Worm (Caenorhabditis elegans) whole organism, young adult: ENCODE measurements around the gene T05C12.4.
A peak's percentile ranks its signal among the peaks of the same experiment; 100 is the strongest.

Experiments
- D2030.7 ChIP-seq: fragments of 200-800 bp; sonication (Bioruptor generic); IDR thresholded peaks from 2 replicates; pipeline ENCODE4 v1.3.6; 2022; ENCODE audit warnings: missing genetic modification reagents, missing genetic modification characterization, missing compliant biosample characterization
- F22D6.2 ChIP-seq: sonication (generic microtip); optimal IDR thresholded peaks from 2 replicates; lab custom pipeline; 2016; ENCODE audit warnings: mild to moderate bottlenecking, missing genetic modification characterization, missing compliant biosample characterization
- F55B11.4 ChIP-seq: sonication (generic microtip); optimal IDR thresholded peaks from 2 replicates; lab custom pipeline; 2016; ENCODE audit warnings: missing compliant biosample characterization, missing genetic modification characterization, borderline replicate concordance; ENCODE audit not compliant: insufficient read depth
- K12H6.12 ChIP-seq: fragments of 200-800 bp; sonication (Bioruptor generic); optimal IDR thresholded peaks from 2 replicates; lab custom pipeline; 2018; ENCODE audit warnings: mild to moderate bottlenecking, missing genetic modification characterization, missing compliant biosample characterization
- Y53G8AR.9 ChIP-seq: fragments of 200-800 bp; sonication (Bioruptor generic); conservative IDR thresholded peaks from 2 replicates; pipeline ENCODE4 v1.3.6; 2022; ENCODE audit warnings: missing genetic modification reagents, missing genetic modification characterization, missing compliant biosample characterization
- Y56A3A.18 ChIP-seq: fragments of 200-800 bp; sonication (Bioruptor generic); IDR thresholded peaks from 2 replicates; pipeline ENCODE4 v1.3.6; 2022; ENCODE audit warnings: missing genetic modification reagents, missing genetic modification characterization, missing compliant biosample characterization
- Y67H2A.10 ChIP-seq: fragments of 200-800 bp; sonication (Bioruptor generic); conservative IDR thresholded peaks from 2 replicates; pipeline ENCODE4 v1.3.6; 2022; ENCODE audit warnings: missing genetic modification reagents, missing genetic modification characterization, missing compliant biosample characterization
- ama-1 ChIP-seq, 3 experiments: fragments of 150-350 bp in 1 of 3; sonication (generic microtip) in 2 of 3; optimal IDR thresholded peaks; 2 replicates each; lab custom pipeline; 2014 to 2018; ENCODE audit warnings: missing biosample characterization in 2 of 3, missing genetic modification characterization in 2 of 3, missing genetic modification reagents in 2 of 3
- aptf-2 ChIP-seq: fragments of 200-800 bp; sonication (Bioruptor generic); conservative IDR thresholded peaks from 2 replicates; pipeline ENCODE4 v1.3.6; 2022; ENCODE audit warnings: missing genetic modification reagents, missing genetic modification characterization, missing compliant biosample characterization
- atf-7 ChIP-seq: sonication (generic microtip); optimal IDR thresholded peaks from 2 replicates; lab custom pipeline; 2017; ENCODE audit warnings: mild to moderate bottlenecking, missing genetic modification characterization, missing compliant biosample characterization
- attf-3 ChIP-seq: fragments of 200-800 bp; sonication (Bioruptor generic); conservative IDR thresholded peaks from 2 replicates; pipeline ENCODE4 v1.3.6; 2022; ENCODE audit warnings: missing genetic modification reagents, missing genetic modification characterization, missing compliant biosample characterization
- bed-1 ChIP-seq: fragments of 200-800 bp; sonication (Bioruptor generic); IDR thresholded peaks from 2 replicates; pipeline ENCODE4 v1.3.6; 2022; ENCODE audit warnings: missing genetic modification reagents, missing genetic modification characterization, missing compliant biosample characterization
- ceh-27 ChIP-seq: fragments of 200-800 bp; sonication (Bioruptor generic); optimal IDR thresholded peaks from 2 replicates; lab custom pipeline; 2018; ENCODE audit warnings: mild to moderate bottlenecking, missing genetic modification characterization, moderate library complexity, missing compliant biosample characterization
- ceh-79 ChIP-seq: sonication (generic microtip); optimal IDR thresholded peaks from 2 replicates; lab custom pipeline; 2017; ENCODE audit warnings: mild to moderate bottlenecking, missing genetic modification characterization, missing compliant biosample characterization
- chd-7 ChIP-seq: sonication (generic microtip); optimal IDR thresholded peaks from 2 replicates; lab custom pipeline; 2016; ENCODE audit warnings: mild to moderate bottlenecking, missing genetic modification characterization, moderate library complexity, missing compliant biosample characterization
- egl-44 ChIP-seq: fragments of 200-800 bp; sonication (Bioruptor generic); IDR thresholded peaks from 2 replicates; pipeline ENCODE4 v1.3.6; 2022; ENCODE audit warnings: missing genetic modification reagents, missing genetic modification characterization, missing compliant biosample characterization
- ets-4 ChIP-seq: fragments of 200-800 bp; sonication (Bioruptor generic); optimal IDR thresholded peaks from 2 replicates; lab custom pipeline; 2018; ENCODE audit warnings: mild to moderate bottlenecking, missing genetic modification characterization, missing compliant biosample characterization
- gei-17 ChIP-seq: fragments of 200-800 bp; sonication (Bioruptor generic); optimal IDR thresholded peaks from 2 replicates; lab custom pipeline; 2018; ENCODE audit warnings: mild to moderate bottlenecking, missing genetic modification characterization, missing compliant biosample characterization
- hlh-26 ChIP-seq: fragments of 200-800 bp; sonication (Bioruptor generic); conservative IDR thresholded peaks from 2 replicates; pipeline ENCODE4 v1.3.6; 2022; ENCODE audit warnings: missing genetic modification reagents, missing genetic modification characterization, missing compliant biosample characterization
- hmg-1.2 ChIP-seq: fragments of 200-800 bp; sonication (Bioruptor generic); IDR thresholded peaks from 2 replicates; pipeline ENCODE4 v1.3.6; 2022; ENCODE audit warnings: missing genetic modification reagents, missing genetic modification characterization, missing compliant biosample characterization
- hmg-20 ChIP-seq: fragments of 200-800 bp; sonication (Bioruptor generic); IDR thresholded peaks from 2 replicates; pipeline ENCODE4 v1.3.6; 2022; ENCODE audit warnings: missing genetic modification reagents, missing genetic modification characterization, missing compliant biosample characterization
- hrde-1 ChIP-seq: sonication (generic microtip); optimal IDR thresholded peaks from 2 replicates; lab custom pipeline; 2016; ENCODE audit warnings: missing genetic modification characterization, mild to moderate bottlenecking, missing compliant biosample characterization, moderate library complexity, missing genotype, missing genetic modification reagents, borderline replicate concordance
- let-526 ChIP-seq: fragments of 200-800 bp; sonication (Bioruptor generic); IDR thresholded peaks from 2 replicates; pipeline ENCODE4 v1.3.6; 2022; ENCODE audit warnings: missing genetic modification reagents, missing genetic modification characterization, missing compliant biosample characterization
- let-607 ChIP-seq, 2 experiments: fragments of 200-800 bp in 1 of 2; sonication (Bioruptor generic) in 1 of 2; sonication (generic microtip) in 1 of 2; optimal IDR thresholded peaks; 2 replicates each; lab custom pipeline; 2016 to 2018; ENCODE audit warnings: mild to moderate bottlenecking in 2 of 2, missing compliant biosample characterization in 2 of 2, missing genetic modification characterization in 2 of 2, moderate library complexity in 2 of 2, missing genotype in 1 of 2
- lin-40 ChIP-seq: sonication (generic microtip); optimal IDR thresholded peaks from 2 replicates; lab custom pipeline; 2016; ENCODE audit warnings: missing genetic modification characterization, mild to moderate bottlenecking, missing compliant biosample characterization, missing genotype, missing genetic modification reagents
- lir-1 ChIP-seq: fragments of 200-800 bp; sonication (Bioruptor generic); conservative IDR thresholded peaks from 2 replicates; pipeline ENCODE4 v1.3.6; 2022; ENCODE audit warnings: missing genetic modification reagents, missing genetic modification characterization, missing compliant biosample characterization
- lsy-27 ChIP-seq: sonication (generic microtip); optimal IDR thresholded peaks from 2 replicates; lab custom pipeline; 2017; ENCODE audit warnings: missing genetic modification characterization, mild to moderate bottlenecking, missing compliant biosample characterization, antibody characterized with exemption, missing genotype, borderline replicate concordance; ENCODE audit not compliant: insufficient read depth
- madf-10 ChIP-seq: sonication (generic microtip); optimal IDR thresholded peaks from 2 replicates; lab custom pipeline; 2016; ENCODE audit warnings: mild to moderate bottlenecking, missing genetic modification characterization, missing compliant biosample characterization
- mel-28 ChIP-seq: sonication (generic microtip); optimal IDR thresholded peaks from 2 replicates; lab custom pipeline; 2016; ENCODE audit warnings: borderline replicate concordance, mild to moderate bottlenecking, missing genetic modification characterization, missing compliant biosample characterization
- mes-4 ChIP-seq: sonication (generic microtip); optimal IDR thresholded peaks from 2 replicates; lab custom pipeline; 2016; ENCODE audit warnings: missing genotype, missing genetic modification characterization, missing compliant biosample characterization
- nhr-179 ChIP-seq: sonication (generic microtip); optimal IDR thresholded peaks from 2 replicates; lab custom pipeline; 2016; ENCODE audit warnings: mild to moderate bottlenecking, missing genetic modification characterization, missing compliant biosample characterization
- nhr-90 ChIP-seq: sonication (generic microtip); optimal IDR thresholded peaks from 2 replicates; lab custom pipeline; 2016; ENCODE audit warnings: missing genotype, mild to moderate bottlenecking, missing genetic modification characterization, missing compliant biosample characterization
- pbrm-1 ChIP-seq: fragments of 200-800 bp; sonication (Bioruptor generic); IDR thresholded peaks from 2 replicates; pipeline ENCODE4 v1.3.6; 2022; ENCODE audit warnings: missing genetic modification reagents, missing genetic modification characterization, missing compliant biosample characterization
- repo-1 ChIP-seq: sonication (generic microtip); optimal IDR thresholded peaks from 2 replicates; lab custom pipeline; 2017; ENCODE audit warnings: mild to moderate bottlenecking, missing genetic modification characterization, missing compliant biosample characterization
- snpc-3.4 ChIP-seq: sonication (generic microtip); optimal IDR thresholded peaks from 2 replicates; lab custom pipeline; 2017; ENCODE audit warnings: missing genetic modification characterization, mild to moderate bottlenecking, missing compliant biosample characterization, antibody characterized with exemption, moderate library complexity, missing genotype, missing genetic modification reagents
- sptf-2 ChIP-seq: fragments of 200-800 bp; sonication (Bioruptor generic); optimal IDR thresholded peaks from 2 replicates; lab custom pipeline; 2018; ENCODE audit warnings: mild to moderate bottlenecking, missing genetic modification characterization, missing compliant biosample characterization
- tbp1 ChIP-seq: fragments of 200-800 bp; sonication (Bioruptor generic); optimal IDR thresholded peaks from 2 replicates; lab custom pipeline; 2018; ENCODE audit warnings: mild to moderate bottlenecking, missing genetic modification characterization, missing compliant biosample characterization
- tlf-1 ChIP-seq: fragments of 200-800 bp; sonication (Bioruptor generic); optimal IDR thresholded peaks from 2 replicates; lab custom pipeline; 2018; ENCODE audit warnings: mild to moderate bottlenecking, missing genetic modification characterization, missing compliant biosample characterization
- xnd-1 ChIP-seq: sonication (generic microtip); optimal IDR thresholded peaks from 2 replicates; lab custom pipeline; 2016; ENCODE audit warnings: missing genotype, missing genetic modification reagents, missing genetic modification characterization, missing compliant biosample characterization
- zfh-2 ChIP-seq: fragments of 200-800 bp; sonication (Bioruptor generic); conservative IDR thresholded peaks from 2 replicates; pipeline ENCODE4 v1.3.6; 2022; ENCODE audit warnings: missing genetic modification reagents, missing genetic modification characterization, missing compliant biosample characterization
- zim-3 ChIP-seq: sonication (generic microtip); optimal IDR thresholded peaks from 2 replicates; lab custom pipeline; 2017; ENCODE audit warnings: mild to moderate bottlenecking, missing genetic modification characterization, moderate library complexity, missing compliant biosample characterization
- ztf-22 ChIP-seq: fragments of 200-800 bp; sonication (Bioruptor generic); optimal IDR thresholded peaks from 2 replicates; lab custom pipeline; 2018; ENCODE audit warnings: mild to moderate bottlenecking, missing genetic modification characterization, moderate library complexity, missing compliant biosample characterization
- ztf-6 ChIP-seq: fragments of 200-800 bp; sonication (Bioruptor generic); IDR thresholded peaks from 2 replicates; pipeline ENCODE4 v1.3.6; 2022; ENCODE audit warnings: missing genetic modification reagents, missing genetic modification characterization, missing compliant biosample characterization

Gene T05C12.4

DNA sequence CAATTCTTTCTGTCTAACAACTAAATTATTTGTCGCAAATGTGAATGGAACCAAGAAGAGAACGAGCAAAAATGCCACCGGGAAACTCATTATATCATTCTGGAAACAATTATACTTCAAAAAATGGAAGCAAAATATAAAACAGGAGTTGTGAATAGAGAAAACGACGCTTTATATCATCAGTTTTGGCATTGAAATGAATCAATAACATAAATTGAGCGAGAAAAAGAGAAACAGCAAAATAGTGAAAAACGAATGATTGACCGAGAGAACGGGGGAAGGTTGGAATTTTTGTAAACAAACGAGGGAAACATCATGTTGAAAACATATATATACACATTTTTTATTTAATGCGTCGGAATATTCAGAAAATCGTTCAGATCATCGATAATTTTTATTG, 43.4 kb downstream of the T05C12.4 start, which contains the start of gene ctns-1:
Gene ctns-1 (minus strand): TSS at position 101 of the 400 bp plus-strand sequence.
- TF ChIP-seq gei-17: no peak
- TF ChIP-seq let-607 (tag; optimal IDR thresholded peaks at IDR 0.05; lab: Kevin White, UChicago): no peak
- TF ChIP-seq Y53G8AR.9: no peak
- no peak for TF ChIP-seq atf-7
- TF ChIP-seq mes-4 (tag; lab: Kevin White, UChicago): no peak
- no peak for TF ChIP-seq ets-4 (GFP tag; lab: Kevin White, UChicago)
- TF ChIP-seq egl-44 (GFP tag; lab: Robert Waterston, UW): no peak
- TF ChIP-seq hlh-26 (GFP tag; lab: Robert Waterston, UW): no peak
- TF ChIP-seq ceh-79 (tag; lab: Kevin White, UChicago): no peak
- TF ChIP-seq lin-40 (tag; lab: Kevin White, UChicago): no peak
- no peak for TF ChIP-seq F22D6.2 (tag; lab: Kevin White, UChicago)

DNA sequence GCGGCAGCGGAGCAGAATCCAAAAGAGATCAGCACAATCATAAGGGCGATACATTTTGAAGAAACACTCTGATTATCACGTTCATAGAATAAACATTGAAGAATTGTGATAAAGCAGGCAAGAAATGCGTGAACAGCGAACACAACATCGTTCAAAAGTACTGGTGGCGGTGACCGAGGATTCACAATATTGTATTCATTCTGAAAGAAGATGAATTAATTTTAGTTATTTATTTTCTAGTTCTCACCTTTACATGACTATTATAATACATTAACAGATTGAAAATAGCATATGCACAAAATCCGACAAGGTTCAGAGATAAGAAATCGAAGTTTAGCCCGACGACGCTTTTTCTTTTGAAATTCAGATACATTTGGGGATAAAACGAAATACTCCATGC, 44.2 kb downstream of the T05C12.4 start:
- peak; percentile 16 for TF ChIP-seq repo-1 (tag; lab: Kevin White, UChicago)
- TF ChIP-seq ets-4 (GFP tag; lab: Kevin White, UChicago): no peak

DNA sequence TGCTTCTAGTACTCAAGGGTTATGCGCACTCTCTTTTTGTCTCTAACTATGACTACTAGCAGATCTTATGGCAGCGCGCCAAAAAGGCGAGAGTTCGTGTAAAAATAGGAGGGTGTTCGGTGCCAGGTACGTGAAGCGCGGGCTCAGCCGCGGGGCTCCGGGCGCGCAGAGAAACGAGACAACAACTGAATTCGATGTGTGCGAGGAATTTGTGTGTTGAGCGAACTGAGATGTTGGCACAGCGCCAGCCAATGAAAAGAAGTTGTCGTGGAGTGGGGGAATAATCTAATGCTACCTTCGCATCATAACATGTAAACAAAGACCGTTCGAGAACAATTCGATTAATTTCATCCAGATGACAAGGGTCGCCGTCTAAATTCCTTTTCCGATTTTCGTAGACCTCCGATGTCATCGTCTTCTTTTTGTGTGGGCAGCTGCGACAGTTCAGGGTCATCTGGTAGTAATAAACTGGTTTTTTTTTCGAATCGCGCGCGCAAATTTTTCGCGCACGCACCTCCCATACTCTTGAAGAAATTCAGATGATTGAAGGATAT, 48.7 kb downstream of the T05C12.4 start:
- no peak for TF ChIP-seq mel-28
- no peak for TF ChIP-seq F55B11.4 (tag; lab: Kevin White, UChicago)
- TF ChIP-seq K12H6.12: peak; percentile 72
- TF ChIP-seq ztf-6: no peak
- TF ChIP-seq mes-4 (tag; lab: Kevin White, UChicago): no peak
- TF ChIP-seq ztf-22 (GFP tag; lab: Kevin White, UChicago): peak; percentile 44
- no peak for TF ChIP-seq snpc-3.4
- no peak for TF ChIP-seq aptf-2 (GFP tag; lab: Robert Waterston, UW)
- TF ChIP-seq tlf-1 (GFP tag; lab: Kevin White, UChicago): no peak
- no peak for TF ChIP-seq tbp1
- TF ChIP-seq nhr-90: no peak
- no peak for TF ChIP-seq Y56A3A.18
- TF ChIP-seq lsy-27: no peak
- no peak for TF ChIP-seq let-526 (GFP tag; lab: Robert Waterston, UW)
- TF ChIP-seq zfh-2: peak; percentile 80
- TF ChIP-seq madf-10: no peak
- TF ChIP-seq chd-7: peak; percentile 54
- TF ChIP-seq hmg-1.2: peak; percentile 54; the same call in 1 of the 2 replicates
- TF ChIP-seq Y53G8AR.9: 0 out of 2 replicates have a peak, but pooled peaks have one; percentile 18
- TF ChIP-seq hmg-20 (GFP tag; lab: Robert Waterston, UW): no peak
- no peak for TF ChIP-seq hrde-1 (tag; lab: Kevin White, UChicago)
- TF ChIP-seq pbrm-1: no peak
- TF ChIP-seq zim-3 (tag; lab: Kevin White, UChicago): no peak
- TF ChIP-seq F22D6.2 (tag; lab: Kevin White, UChicago): no peak
- TF ChIP-seq bed-1 (GFP tag; lab: Robert Waterston, UW): no peak
- no peak for TF ChIP-seq ama-1 (optimal IDR thresholded peaks at IDR 0.05; lab: Kevin White, UChicago)
- TF ChIP-seq ama-1 (GFP tag; optimal IDR thresholded peaks at IDR 0.05; lab: Kevin White, UChicago): no peak
- no peak for TF ChIP-seq Y67H2A.10 (GFP tag; lab: Robert Waterston, UW)
- TF ChIP-seq D2030.7 (GFP tag; lab: Robert Waterston, UW): no peak
- no peak for TF ChIP-seq sptf-2 (GFP tag; lab: Kevin White, UChicago)
- TF ChIP-seq xnd-1 (tag; lab: Kevin White, UChicago): no peak
- TF ChIP-seq lir-1 (GFP tag; lab: Robert Waterston, UW): no peak
- peak; percentile 28 for TF ChIP-seq ceh-27 (GFP tag; lab: Kevin White, UChicago)
- peak; percentile 18 for TF ChIP-seq repo-1 (tag; lab: Kevin White, UChicago)
- no peak for TF ChIP-seq nhr-179
- peak; percentile 54; the same call in 1 of the 2 replicates for TF ChIP-seq attf-3 (GFP tag; lab: Robert Waterston, UW)
